Fruit fly (Drosophila melanogaster): ENCODE measurements around the gene CG7214.

The CG7214 gene

DNA sequence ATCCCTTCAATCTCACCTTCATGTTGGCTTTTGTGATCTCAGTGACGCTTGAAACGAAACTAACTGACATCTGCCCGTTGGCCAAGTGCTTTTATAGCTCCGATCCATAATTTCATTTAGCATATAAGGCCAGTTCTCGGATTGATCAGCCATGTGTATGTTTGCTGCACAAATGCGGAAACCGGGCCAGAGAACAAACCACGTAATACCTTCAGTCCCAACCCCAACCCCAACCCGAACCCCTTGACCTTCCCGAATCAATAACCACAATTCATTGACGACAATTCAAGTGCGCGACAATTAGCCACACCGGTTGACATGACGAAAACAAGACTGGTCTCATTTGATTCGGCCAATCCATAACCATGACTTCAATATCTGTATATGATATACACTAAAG is 8.4 kb upstream of the CG7214 start, which contains the start of gene CG7203:
CG7203 (minus strand) TSS at position 101 of the 400 bp plus-strand sequence.
- no peak for TF ChIP-seq NFAT (GFP tag; IDR thresholded peaks at IDR 0.05)
- TF ChIP-seq CG1529 (GFP tag; optimal IDR thresholded peaks at IDR 0.05): no peak
- TF ChIP-seq Usf (GFP tag; optimal IDR thresholded peaks at IDR 0.05): no peak
- no peak for TF ChIP-seq Optix (GFP tag; IDR thresholded peaks at IDR 0.05)
- TF ChIP-seq ttk (GFP tag; IDR thresholded peaks at IDR 0.05): no peak
- TF ChIP-seq CG3838 (GFP tag; optimal IDR thresholded peaks at IDR 0.05): no peak
- no peak for TF ChIP-seq pho (GFP tag; optimal IDR thresholded peaks at IDR 0.05)

DNA sequence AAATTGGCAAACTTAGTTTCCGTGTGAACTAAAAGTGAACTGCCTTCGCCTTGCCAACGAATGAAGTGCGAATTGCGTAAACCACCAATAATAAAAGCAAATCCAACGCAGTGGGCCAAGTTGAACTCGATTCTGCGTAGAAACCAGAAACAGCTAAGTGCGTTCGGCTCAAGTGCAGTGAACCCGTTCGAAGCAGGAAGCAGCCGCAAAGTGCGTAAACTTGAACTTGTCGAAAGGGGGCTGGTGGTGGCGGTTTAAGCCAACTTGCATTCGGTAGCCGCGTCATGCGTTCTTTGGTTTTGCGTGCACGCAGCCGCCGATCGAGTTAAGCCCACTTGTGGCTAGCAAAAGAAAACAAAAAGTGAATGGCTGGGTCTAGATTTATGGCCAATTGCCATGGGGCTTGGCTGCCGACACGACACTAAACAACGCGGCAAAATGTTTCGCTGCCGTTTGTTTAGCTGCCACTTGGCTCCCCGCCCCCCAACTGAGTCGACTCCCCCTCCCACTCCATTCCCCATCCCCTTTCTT is 6.1 kb upstream of the CG7214 start:
- TF ChIP-seq CG11247 (GFP tag; IDR thresholded peaks at IDR 0.05) (0 out of 2 replicates have a peak, but pooled peaks have one; percentile 16), TFAM (GFP tag; optimal IDR thresholded peaks at IDR 0.05) (no peak), CG6175 (GFP tag; IDR thresholded peaks at IDR 0.05) (peak; percentile 35; the same call in 1 of the 3 replicates), CG11456 (GFP tag; IDR thresholded peaks at IDR 0.05) (0 out of 3 replicates have a peak, but pooled peaks have one; percentile 6), crol (GFP tag; IDR thresholded peaks at IDR 0.05) (0 out of 2 replicates have a peak, but pooled peaks have one; percentile 23), Bteb2 (GFP tag; optimal IDR thresholded peaks at IDR 0.05) (no peak)

DNA sequence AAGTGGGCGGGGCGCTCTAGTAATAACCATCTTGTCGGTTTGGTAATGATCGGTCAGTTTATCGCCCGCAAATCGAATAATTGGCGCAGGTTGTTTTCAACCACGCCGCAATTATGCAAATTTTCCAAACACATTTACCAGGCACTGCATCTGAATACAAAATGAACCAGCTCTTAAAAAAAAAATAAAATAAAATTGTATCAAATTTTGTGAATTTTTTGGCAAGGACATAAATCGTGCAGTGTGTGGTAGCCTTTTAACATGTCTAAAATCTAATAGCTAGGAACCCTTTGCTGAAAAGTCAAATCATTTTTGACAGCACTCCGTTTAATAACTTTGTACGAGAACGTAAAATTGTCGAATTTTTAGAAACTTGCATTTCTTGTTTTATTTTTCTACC is 2.3 kb upstream of the CG7214 start, which contains the start of gene ATPsynGL:
ATPsynGL (plus strand) TSS at position 301 of the 400 bp plus-strand sequence.
- TF ChIP-seq lola (GFP tag; optimal IDR thresholded peaks at IDR 0.05) (no peak), CG1024 (GFP tag; IDR thresholded peaks at IDR 0.05) (no peak), wdn (GFP tag; IDR thresholded peaks at IDR 0.05) (no peak), HLH54F (GFP tag; optimal IDR thresholded peaks at IDR 0.05) (no peak), NFAT (GFP tag; IDR thresholded peaks at IDR 0.05) (no peak), sc (optimal IDR thresholded peaks at IDR 0.05) (no peak), sc (GFP tag; optimal IDR thresholded peaks at IDR 0.05) (no peak), Nf-YC (tag; optimal IDR thresholded peaks at IDR 0.05) (no peak), Meics (GFP tag; optimal IDR thresholded peaks at IDR 0.05) (no peak), CG1233 (GFP tag; optimal IDR thresholded peaks at IDR 0.05) (no peak), CG15011 (GFP tag; optimal IDR thresholded peaks at IDR 0.05) (no peak), CG7271 (tag; optimal IDR thresholded peaks at IDR 0.05) (no peak), Awh (GFP tag; IDR thresholded peaks at IDR 0.05) (no peak), CG7786 (GFP tag; optimal IDR thresholded peaks at IDR 0.05) (no peak)

DNA sequence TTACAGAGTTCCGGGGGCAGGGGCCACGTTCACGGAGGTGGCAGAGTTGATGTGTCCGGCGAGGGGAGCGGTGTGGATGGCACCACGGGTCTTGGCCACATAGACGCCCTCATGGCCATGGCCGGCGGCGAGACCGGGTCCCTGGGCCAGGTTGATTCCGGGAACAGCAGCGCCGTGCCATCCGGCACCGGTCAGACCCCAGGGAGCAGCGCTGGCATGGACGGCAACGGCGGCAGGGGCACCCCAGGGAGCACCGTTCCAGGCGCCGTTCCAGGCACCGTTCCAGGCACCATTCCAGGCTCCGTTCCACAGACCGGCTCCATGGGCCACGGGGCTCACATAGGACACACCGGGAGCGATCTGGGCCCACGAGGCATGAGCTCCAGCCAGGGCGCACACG is 431 bp downstream of the CG7214 start:
- TF ChIP-seq chif (GFP tag; optimal IDR thresholded peaks at IDR 0.05) (no peak), eve (GFP tag; optimal IDR thresholded peaks at IDR 0.05) (no peak), lmd (GFP tag; IDR thresholded peaks at IDR 0.05) (peak; percentile 13; the same call in 1 of the 2 replicates), Hr39 (optimal IDR thresholded peaks at IDR 0.05) (peak; percentile 73), Asciz (GFP tag; optimal IDR thresholded peaks at IDR 0.05) (no peak), CG13894 (tag; optimal IDR thresholded peaks at IDR 0.05) (no peak), ato (GFP tag; IDR thresholded peaks at IDR 0.05; ENCODE audit: partially characterized antibody) (no peak), CG14710 (tag; optimal IDR thresholded peaks at IDR 0.05) (no peak), CG6272 (GFP tag; IDR thresholded peaks at IDR 0.05) (0 out of 2 replicates have a peak, but pooled peaks have one; percentile 8), CG11456 (GFP tag; IDR thresholded peaks at IDR 0.05) (0 out of 3 replicates have a peak, but pooled peaks have one; percentile 65), CG17328 (GFP tag; IDR thresholded peaks at IDR 0.05) (no peak), Dref (GFP tag; IDR thresholded peaks at IDR 0.05) (peak; percentile 24; the same call in 1 of the 2 replicates), CG18262 (tag; optimal IDR thresholded peaks at IDR 0.05) (no peak)

Data from whole organism, embryonic.